Worm (Caenorhabditis elegans): ENCODE results near the gene sru-28.

Gene sru-28

ce11 chrV:1522485-1522884 lies 16.4 kb downstream of the sru-28 start, which contains the start of gene str-243 (continued):
- no peak for TF ChIP-seq aly-2 (tag; optimal IDR thresholded peaks at IDR 0.05)

ce11 chrV:1527985-1528384 lies 21.9 kb downstream of the sru-28 start, which contains the start of gene str-236:
str-236 (minus strand) TSS chrV:1528085.
- TF ChIP-seq ceh-44 (GFP tag; IDR thresholded peaks at IDR 0.05) (no peak), pha-4 (GFP tag; IDR thresholded peaks at IDR 0.05) (no peak), pha-4 (tag; optimal IDR thresholded peaks at IDR 0.05) (no peak), lin-15B (tag; optimal IDR thresholded peaks at IDR 0.05) (no peak), ztf-7 (tag; optimal IDR thresholded peaks at IDR 0.05) (no peak), nhr-42 (GFP tag; IDR thresholded peaks at IDR 0.05) (no peak), rbr-2 (tag; optimal IDR thresholded peaks at IDR 0.05) (no peak), dmd-8 (GFP tag; IDR thresholded peaks at IDR 0.05) (no peak), F10B5.3 (tag; optimal IDR thresholded peaks at IDR 0.05) (no peak), Y105C5A.15 (GFP tag; IDR thresholded peaks at IDR 0.05) (no peak), ceh-62 (tag; optimal IDR thresholded peaks at IDR 0.05) (no peak), T20F7.1 (GFP tag; optimal IDR thresholded peaks at IDR 0.05) (no peak), mxl-3 (GFP tag; optimal IDR thresholded peaks at IDR 0.05) (no peak), nhr-6 (tag; optimal IDR thresholded peaks at IDR 0.05) (no peak), hlh-11 (tag; optimal IDR thresholded peaks at IDR 0.05) (no peak), ceh-20 (GFP tag; IDR thresholded peaks at IDR 0.05) (no peak), nhr-11 (tag; optimal IDR thresholded peaks at IDR 0.05) (no peak), saeg-2 (GFP tag; IDR thresholded peaks at IDR 0.05) (no peak), madf-9 (GFP tag; conservative IDR thresholded peaks at IDR 0.05) (no peak), snpc-1.2 (GFP tag; IDR thresholded peaks at IDR 0.05) (no peak), dmd-6 (GFP tag; IDR thresholded peaks at IDR 0.05) (no peak)

ce11 chrV:1531159-1531558 lies 25.1 kb downstream of the sru-28 start, which contains the start of gene K02H11.4:
K02H11.4 (minus strand) TSS chrV:1531259.
- TF ChIP-seq daf-19 (GFP tag; conservative IDR thresholded peaks at IDR 0.05) (no peak), F26F4.8 (GFP tag; conservative IDR thresholded peaks at IDR 0.05) (no peak), zip-11 (GFP tag; IDR thresholded peaks at IDR 0.05) (no peak), mdl-1 (tag; optimal IDR thresholded peaks at IDR 0.05) (no peak), zfp-2 (tag; optimal IDR thresholded peaks at IDR 0.05) (no peak), gei-8 (GFP tag; optimal IDR thresholded peaks at IDR 0.05) (no peak), snpc-1.2 (GFP tag; IDR thresholded peaks at IDR 0.05) (no peak), zag-1 (tag; optimal IDR thresholded peaks at IDR 0.05) (no peak), egl-27 (tag; optimal IDR thresholded peaks at IDR 0.05) (no peak), tra-1 (GFP tag; IDR thresholded peaks at IDR 0.05) (no peak), mes-2 (tag; optimal IDR thresholded peaks at IDR 0.05; ENCODE audit: poor library complexity, severe bottlenecking) (no peak), F10B5.3 (tag; optimal IDR thresholded peaks at IDR 0.05) (no peak), F44E2.7 (GFP tag; IDR thresholded peaks at IDR 0.05) (no peak), hif-1 (tag; optimal IDR thresholded peaks at IDR 0.05) (no peak), tag-97 (GFP tag; IDR thresholded peaks at IDR 0.05) (no peak)

- TF ChIP-seq mdt-29 (GFP tag; IDR thresholded peaks at IDR 0.05) (no peak), F49E8.2 (tag; optimal IDR thresholded peaks at IDR 0.05; ENCODE audit: borderline replicate concordance) (no peak), dve-1 (tag; optimal IDR thresholded peaks at IDR 0.05; ENCODE audit: insufficient read depth) (no peak), lin-29 (GFP tag; IDR thresholded peaks at IDR 0.05) (no peak), hmg-1.1 (GFP tag; IDR thresholded peaks at IDR 0.05) (no peak), unc-62 (GFP tag; optimal IDR thresholded peaks at IDR 0.05 in 1 of 2) (peak in 1 of 2 experiments; percentile 93), unc-62 (tag; optimal IDR thresholded peaks at IDR 0.05) (no peak), aha-1 (tag) (no peak)
Measured at ce11 chrV:1532455-1532854, 26.4 kb downstream of the sru-28 start.

Measured in whole organism, L4 larva.